Fruit fly (Drosophila melanogaster) whole organism, adult: ENCODE results near the gene CG14401.

Experiments used
- CG12768 ChIP-seq: fragments of 200-800 bp; sonication (Bioruptor generic); optimal IDR thresholded peaks from 2 replicates; lab custom pipeline; 2017; ENCODE audit warnings: missing biosample characterization, missing genetic modification characterization, mild to moderate bottlenecking, moderate library complexity, missing genetic modification reagents
- CG14711 ChIP-seq: fragments of 200-800 bp; sonication (Bioruptor generic); optimal IDR thresholded peaks from 2 replicates; lab custom pipeline; 2018; ENCODE audit warnings: missing biosample characterization, mild to moderate bottlenecking, missing genetic modification characterization, moderate library complexity
- CG7045 ChIP-seq: fragments of 200-800 bp; sonication (Bioruptor generic); optimal IDR thresholded peaks from 2 replicates; lab custom pipeline; 2017; ENCODE audit warnings: missing biosample characterization, mild to moderate bottlenecking, missing genetic modification characterization
- CG7101 ChIP-seq: fragments of 200-800 bp; sonication (Bioruptor generic); optimal IDR thresholded peaks from 2 replicates; lab custom pipeline; 2018; ENCODE audit warnings: missing biosample characterization, mild to moderate bottlenecking, missing genetic modification characterization, moderate library complexity
- Hr96 ChIP-seq: fragments of 200-800 bp; sonication (Bioruptor generic); optimal IDR thresholded peaks from 2 replicates; lab custom pipeline; 2016; ENCODE audit warnings: missing biosample characterization, missing genetic modification characterization
- Mnt ChIP-seq: fragments of 200-800 bp; sonication (Bioruptor generic); optimal IDR thresholded peaks from 2 replicates; lab custom pipeline; 2016; ENCODE audit warnings: missing biosample characterization, mild to moderate bottlenecking, missing genetic modification characterization
- cic ChIP-seq: fragments of 200-800 bp; sonication (Bioruptor generic); optimal IDR thresholded peaks from 2 replicates; lab custom pipeline; 2017; ENCODE audit warnings: missing biosample characterization, mild to moderate bottlenecking, missing genetic modification characterization, moderate library complexity
- kay ChIP-seq: fragments of 200-800 bp; sonication (Bioruptor generic); peaks from one replicate; lab custom pipeline; 2016; ENCODE audit warnings: missing biosample characterization, missing genetic modification characterization, borderline replicate concordance
- tj ChIP-seq: fragments of 200-800 bp; sonication (Bioruptor generic); optimal IDR thresholded peaks from 3 replicates; lab custom pipeline; 2017; ENCODE audit warnings: missing biosample characterization, mild to moderate bottlenecking, missing genetic modification characterization, moderate library complexity

- TF ChIP-seq CG7045 (GFP tag; lab: Kevin White, UChicago) (no peak), Mnt (GFP tag; lab: Kevin White, UChicago) (no peak), CG14711 (peak; percentile 11), kay (GFP tag; lab: Kevin White, UChicago) (no peak), cic (GFP tag; lab: Kevin White, UChicago) (peak; percentile 23), CG7101 (tag; lab: Kevin White, UChicago) (peak; percentile 58), CG12768 (no peak), Hr96 (GFP tag; lab: Kevin White, UChicago) (no peak), tj (GFP tag; lab: Kevin White, UChicago) (no peak)
Measured at dm6 chr2L:20887273-20887672, 17.6 kb downstream of the CG14401 start.
